Worm (Caenorhabditis elegans) whole organism, young adult: ENCODE data around the gene W03A5.1.

Experiments used
- B0019.2 ChIP-seq: fragments of 200-800 bp; sonication (Bioruptor generic); conservative IDR thresholded peaks from 2 replicates; pipeline ENCODE4 v1.3.6; 2022; ENCODE audit warnings: missing genetic modification reagents, missing genetic modification characterization, missing compliant biosample characterization
- B0261.1 ChIP-seq: sonication (generic microtip); optimal IDR thresholded peaks from 2 replicates; lab custom pipeline; 2016; ENCODE audit warnings: mild to moderate bottlenecking, missing genetic modification characterization, moderate library complexity, missing compliant biosample characterization
- F33H1.4 ChIP-seq: fragments of 200-800 bp; sonication (Bioruptor generic); IDR thresholded peaks from 2 replicates; pipeline ENCODE4 v1.3.6; 2022; ENCODE audit warnings: missing genetic modification reagents, missing genetic modification characterization, missing compliant biosample characterization
- F49E8.2 ChIP-seq: sonication (generic microtip); optimal IDR thresholded peaks from 3 replicates; lab custom pipeline; 2017; ENCODE audit warnings: missing genetic modification characterization, mild to moderate bottlenecking, missing compliant biosample characterization, antibody characterized with exemption, moderate library complexity; ENCODE audit not compliant: insufficient read depth
- F52B5.7 ChIP-seq: sonication (generic microtip); optimal IDR thresholded peaks from 2 replicates; lab custom pipeline; 2016; ENCODE audit warnings: mild to moderate bottlenecking, missing genetic modification characterization, missing compliant biosample characterization
- T07F8.4 ChIP-seq: sonication (generic microtip); optimal IDR thresholded peaks from 2 replicates; lab custom pipeline; 2016; ENCODE audit warnings: mild to moderate bottlenecking, missing genetic modification characterization, moderate library complexity, missing compliant biosample characterization
- T26A5.8 ChIP-seq: sonication (generic microtip); optimal IDR thresholded peaks from 2 replicates; lab custom pipeline; 2016; ENCODE audit warnings: missing genetic modification characterization, missing compliant biosample characterization
- Y53F4B.3 ChIP-seq: fragments of 200-800 bp; sonication (Bioruptor generic); IDR thresholded peaks from 2 replicates; pipeline ENCODE4 v1.3.6; 2022; ENCODE audit warnings: missing genetic modification reagents, missing genetic modification characterization, missing compliant biosample characterization
- Y56A3A.18 ChIP-seq: fragments of 200-800 bp; sonication (Bioruptor generic); IDR thresholded peaks from 2 replicates; pipeline ENCODE4 v1.3.6; 2022; ENCODE audit warnings: missing genetic modification reagents, missing genetic modification characterization, missing compliant biosample characterization
- Y67H2A.10 ChIP-seq: fragments of 200-800 bp; sonication (Bioruptor generic); conservative IDR thresholded peaks from 2 replicates; pipeline ENCODE4 v1.3.6; 2022; ENCODE audit warnings: missing genetic modification reagents, missing genetic modification characterization, missing compliant biosample characterization
- atf-7 ChIP-seq: sonication (generic microtip); optimal IDR thresholded peaks from 2 replicates; lab custom pipeline; 2017; ENCODE audit warnings: mild to moderate bottlenecking, missing genetic modification characterization, missing compliant biosample characterization
- attf-3 ChIP-seq: fragments of 200-800 bp; sonication (Bioruptor generic); conservative IDR thresholded peaks from 2 replicates; pipeline ENCODE4 v1.3.6; 2022; ENCODE audit warnings: missing genetic modification reagents, missing genetic modification characterization, missing compliant biosample characterization
- bed-1 ChIP-seq: fragments of 200-800 bp; sonication (Bioruptor generic); IDR thresholded peaks from 2 replicates; pipeline ENCODE4 v1.3.6; 2022; ENCODE audit warnings: missing genetic modification reagents, missing genetic modification characterization, missing compliant biosample characterization
- ccch-3 ChIP-seq: fragments of 200-800 bp; sonication (Bioruptor generic); optimal IDR thresholded peaks from 2 replicates; lab custom pipeline; 2018; ENCODE audit warnings: mild to moderate bottlenecking, missing genetic modification characterization, missing compliant biosample characterization
- cebp-1 ChIP-seq, 2 experiments: fragments of 200-800 bp in 1 of 2; sonication (Bioruptor generic) in 1 of 2; sonication (generic microtip) in 1 of 2; IDR thresholded peaks in 1 of 2; optimal IDR thresholded peaks in 1 of 2; 2 replicates each; pipeline versions ENCODE4 v1.3.6 to Lab custom; 2017 to 2022; ENCODE audit warnings: missing compliant biosample characterization in 2 of 2, missing genetic modification characterization in 2 of 2, mild to moderate bottlenecking in 1 of 2, missing genetic modification reagents in 1 of 2, moderate library complexity in 1 of 2
- ceh-100 ChIP-seq: fragments of 200-800 bp; sonication (Bioruptor generic); IDR thresholded peaks from 2 replicates; pipeline ENCODE4 v1.3.6; 2022; ENCODE audit warnings: missing genetic modification reagents, missing genetic modification characterization, missing compliant biosample characterization
- ceh-27 ChIP-seq: fragments of 200-800 bp; sonication (Bioruptor generic); optimal IDR thresholded peaks from 2 replicates; lab custom pipeline; 2018; ENCODE audit warnings: mild to moderate bottlenecking, missing genetic modification characterization, moderate library complexity, missing compliant biosample characterization
- ceh-79 ChIP-seq: sonication (generic microtip); optimal IDR thresholded peaks from 2 replicates; lab custom pipeline; 2017; ENCODE audit warnings: mild to moderate bottlenecking, missing genetic modification characterization, missing compliant biosample characterization
- ceh-91 ChIP-seq: fragments of 200-800 bp; sonication (Bioruptor generic); IDR thresholded peaks from 2 replicates; pipeline ENCODE4 v1.3.6; 2022; ENCODE audit warnings: missing genetic modification reagents, missing genetic modification characterization, missing compliant biosample characterization
- die-1 ChIP-seq: sonication (generic microtip); optimal IDR thresholded peaks from 2 replicates; lab custom pipeline; 2016; ENCODE audit warnings: missing genotype, mild to moderate bottlenecking, missing genetic modification characterization, missing compliant biosample characterization
- dox-1 ChIP-seq: fragments of 200-800 bp; sonication (Bioruptor generic); IDR thresholded peaks from 2 replicates; pipeline ENCODE4 v1.3.6; 2022; ENCODE audit warnings: missing genetic modification reagents, missing genetic modification characterization, missing compliant biosample characterization
- dpff-1 ChIP-seq: sonication (generic microtip); optimal IDR thresholded peaks from 2 replicates; lab custom pipeline; 2017; ENCODE audit warnings: mild to moderate bottlenecking, missing genetic modification characterization, missing compliant biosample characterization
- egl-18 ChIP-seq: fragments of 200-800 bp; sonication (Bioruptor generic); IDR thresholded peaks from 2 replicates; pipeline ENCODE4 v1.3.6; 2022; ENCODE audit warnings: missing genetic modification reagents, missing genetic modification characterization, missing compliant biosample characterization
- egl-44 ChIP-seq: fragments of 200-800 bp; sonication (Bioruptor generic); IDR thresholded peaks from 2 replicates; pipeline ENCODE4 v1.3.6; 2022; ENCODE audit warnings: missing genetic modification reagents, missing genetic modification characterization, missing compliant biosample characterization
- ekl-4 ChIP-seq: fragments of 200-800 bp; sonication (Bioruptor generic); IDR thresholded peaks from 2 replicates; pipeline ENCODE4 v1.3.6; 2022; ENCODE audit warnings: missing genetic modification reagents, missing genetic modification characterization, missing compliant biosample characterization
- fkh-3 ChIP-seq: sonication (generic microtip); optimal IDR thresholded peaks from 2 replicates; lab custom pipeline; 2016; ENCODE audit warnings: mild to moderate bottlenecking, missing genetic modification characterization, missing compliant biosample characterization
- hlh-26 ChIP-seq: fragments of 200-800 bp; sonication (Bioruptor generic); conservative IDR thresholded peaks from 2 replicates; pipeline ENCODE4 v1.3.6; 2022; ENCODE audit warnings: missing genetic modification reagents, missing genetic modification characterization, missing compliant biosample characterization
- hmg-1.2 ChIP-seq: fragments of 200-800 bp; sonication (Bioruptor generic); IDR thresholded peaks from 2 replicates; pipeline ENCODE4 v1.3.6; 2022; ENCODE audit warnings: missing genetic modification reagents, missing genetic modification characterization, missing compliant biosample characterization
- hrde-1 ChIP-seq: sonication (generic microtip); optimal IDR thresholded peaks from 2 replicates; lab custom pipeline; 2016; ENCODE audit warnings: missing genetic modification characterization, mild to moderate bottlenecking, missing compliant biosample characterization, moderate library complexity, missing genotype, missing genetic modification reagents, borderline replicate concordance
- let-526 ChIP-seq: fragments of 200-800 bp; sonication (Bioruptor generic); IDR thresholded peaks from 2 replicates; pipeline ENCODE4 v1.3.6; 2022; ENCODE audit warnings: missing genetic modification reagents, missing genetic modification characterization, missing compliant biosample characterization
- lin-35 ChIP-seq, 3 experiments: fragments of 150-350 bp in 2 of 3; sonication (generic microtip) in 1 of 3; optimal IDR thresholded peaks; 2 replicates each; lab custom pipeline; 2014 to 2018; ENCODE audit warnings: missing biosample characterization in 3 of 3, missing genetic modification characterization in 3 of 3, missing genetic modification reagents in 3 of 3
- lin-54 ChIP-seq: fragments of 200-800 bp; sonication (Bioruptor generic); optimal IDR thresholded peaks from 2 replicates; lab custom pipeline; 2018; ENCODE audit warnings: mild to moderate bottlenecking, missing genetic modification characterization, missing compliant biosample characterization
- lsy-27 ChIP-seq: sonication (generic microtip); optimal IDR thresholded peaks from 2 replicates; lab custom pipeline; 2017; ENCODE audit warnings: missing genetic modification characterization, mild to moderate bottlenecking, missing compliant biosample characterization, antibody characterized with exemption, missing genotype, borderline replicate concordance; ENCODE audit not compliant: insufficient read depth
- madf-10 ChIP-seq: sonication (generic microtip); optimal IDR thresholded peaks from 2 replicates; lab custom pipeline; 2016; ENCODE audit warnings: mild to moderate bottlenecking, missing genetic modification characterization, missing compliant biosample characterization
- mcd-1 ChIP-seq: fragments of 200-800 bp; sonication (Bioruptor generic); IDR thresholded peaks from 2 replicates; pipeline ENCODE4 v1.3.6; 2022; ENCODE audit warnings: missing genetic modification reagents, missing genetic modification characterization, missing compliant biosample characterization
- mes-4 ChIP-seq: sonication (generic microtip); optimal IDR thresholded peaks from 2 replicates; lab custom pipeline; 2016; ENCODE audit warnings: missing genotype, missing genetic modification characterization, missing compliant biosample characterization
- nfya-1 ChIP-seq: sonication (generic microtip); optimal IDR thresholded peaks from 2 replicates; lab custom pipeline; 2017; ENCODE audit warnings: antibody characterized with exemption, missing compliant biosample characterization, missing genetic modification characterization, borderline replicate concordance; ENCODE audit not compliant: insufficient read depth
- nhr-90 ChIP-seq: sonication (generic microtip); optimal IDR thresholded peaks from 2 replicates; lab custom pipeline; 2016; ENCODE audit warnings: missing genotype, mild to moderate bottlenecking, missing genetic modification characterization, missing compliant biosample characterization
- rec-8 ChIP-seq, 2 experiments: sonication (generic microtip); optimal IDR thresholded peaks; 2 replicates each; lab custom pipeline; 2016; ENCODE audit warnings: mild to moderate bottlenecking in 2 of 2, missing genetic modification characterization in 2 of 2, missing genetic modification reagents in 2 of 2, missing genotype in 2 of 2, missing biosample characterization in 1 of 2, missing compliant biosample characterization in 1 of 2, moderate library complexity in 1 of 2
- rpc-1 ChIP-seq, 2 experiments: fragments of 150-350 bp in 1 of 2; sonication (generic microtip) in 1 of 2; optimal IDR thresholded peaks; 2 replicates each; lab custom pipeline; 2014 to 2018; ENCODE audit warnings: missing biosample characterization in 1 of 2, missing genetic modification characterization in 1 of 2, missing genetic modification reagents in 1 of 2, missing genotype in 1 of 2
- snpc-1.1 ChIP-seq: sonication (generic microtip); optimal IDR thresholded peaks from 2 replicates; lab custom pipeline; 2017; ENCODE audit warnings: missing genetic modification characterization, mild to moderate bottlenecking, missing compliant biosample characterization, antibody characterized with exemption, moderate library complexity, missing genotype, missing genetic modification reagents; ENCODE audit not compliant: insufficient read depth
- somi-1 ChIP-seq: fragments of 200-800 bp; sonication (Bioruptor generic); optimal IDR thresholded peaks from 2 replicates; lab custom pipeline; 2018; ENCODE audit warnings: mild to moderate bottlenecking, missing genetic modification characterization, missing compliant biosample characterization
- sptf-2 ChIP-seq: fragments of 200-800 bp; sonication (Bioruptor generic); optimal IDR thresholded peaks from 2 replicates; lab custom pipeline; 2018; ENCODE audit warnings: mild to moderate bottlenecking, missing genetic modification characterization, missing compliant biosample characterization
- tbp1 ChIP-seq: fragments of 200-800 bp; sonication (Bioruptor generic); optimal IDR thresholded peaks from 2 replicates; lab custom pipeline; 2018; ENCODE audit warnings: mild to moderate bottlenecking, missing genetic modification characterization, missing compliant biosample characterization
- tbx-9 ChIP-seq: sonication (generic microtip); optimal IDR thresholded peaks from 2 replicates; lab custom pipeline; 2016; ENCODE audit warnings: borderline replicate concordance, missing genetic modification characterization, inconsistent platforms, missing compliant biosample characterization
- ztf-25 ChIP-seq: fragments of 200-800 bp; sonication (Bioruptor generic); IDR thresholded peaks from 2 replicates; pipeline ENCODE4 v1.3.6; 2022; ENCODE audit warnings: missing genetic modification reagents, missing genetic modification characterization, missing compliant biosample characterization
- ztf-3 ChIP-seq: fragments of 200-800 bp; sonication (Bioruptor generic); optimal IDR thresholded peaks from 2 replicates; lab custom pipeline; 2018; ENCODE audit warnings: mild to moderate bottlenecking, missing genetic modification characterization, missing compliant biosample characterization

W03A5.1 gene

DNA sequence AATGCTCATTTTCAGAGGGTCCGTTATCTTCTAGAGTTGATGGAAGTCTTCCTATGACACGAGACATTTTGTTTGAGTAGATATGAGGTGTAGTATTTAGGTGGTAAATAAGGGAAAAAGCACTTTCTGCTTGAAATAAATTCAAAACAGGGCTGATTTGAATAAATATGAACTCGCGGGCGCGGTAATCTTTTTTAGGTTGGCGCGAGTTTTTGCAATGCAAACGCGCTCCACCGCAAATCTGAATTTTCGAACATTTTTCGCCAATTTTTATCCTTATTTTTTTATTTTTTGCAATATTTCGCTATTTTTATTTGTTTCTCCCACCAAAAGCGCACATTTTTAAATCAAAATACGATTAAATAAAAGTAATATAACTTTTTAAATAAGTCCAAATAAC lies 40.5 kb downstream of the W03A5.1 start, which contains the start of gene skpt-1 (continued):
- TF ChIP-seq F49E8.2 (tag; lab: Kevin White, UChicago) (peak; percentile 85), hrde-1 (tag; lab: Kevin White, UChicago) (peak; percentile 54), ceh-27 (GFP tag; lab: Kevin White, UChicago) (no peak), ceh-91 (GFP tag; lab: Robert Waterston, UW) (peak; percentile 96), egl-18 (GFP tag; lab: Robert Waterston, UW) (no peak), sptf-2 (GFP tag; lab: Kevin White, UChicago) (no peak), hmg-1.2 (GFP tag; lab: Robert Waterston, UW) (peak; percentile 63), somi-1 (GFP tag; lab: Kevin White, UChicago) (no peak), fkh-3 (tag; lab: Kevin White, UChicago) (no peak), Y53F4B.3 (GFP tag; lab: Robert Waterston, UW) (no peak), hlh-26 (GFP tag; lab: Robert Waterston, UW) (no peak), ceh-79 (no peak), T07F8.4 (tag; lab: Kevin White, UChicago) (no peak), die-1 (no peak), tbp1 (GFP tag; lab: Kevin White, UChicago) (peak; percentile 60), mcd-1 (GFP tag; lab: Robert Waterston, UW) (peak; percentile 97), lin-35 (GFP tag; optimal IDR thresholded peaks at IDR 0.05; lab: Kevin White, UChicago) (peak in 2 of 3 experiments; percentile 67 to 91), Y56A3A.18 (GFP tag; lab: Robert Waterston, UW) (no peak), dpff-1 (tag; lab: Kevin White, UChicago) (no peak), ceh-100 (GFP tag; lab: Robert Waterston, UW) (peak; percentile 63; the same call in 1 of the 2 replicates), dox-1 (peak; percentile 88), tbx-9 (tag; lab: Kevin White, UChicago) (no peak), let-526 (GFP tag; lab: Robert Waterston, UW) (no peak), rpc-1 (optimal IDR thresholded peaks at IDR 0.05; lab: Kevin White, UChicago) (no peak), rpc-1 (tag; optimal IDR thresholded peaks at IDR 0.05; lab: Kevin White, UChicago) (no peak), ztf-3 (GFP tag; lab: Kevin White, UChicago) (no peak), Y67H2A.10 (GFP tag; lab: Robert Waterston, UW) (0 out of 2 replicates have a peak, but pooled peaks have one; percentile 26), F52B5.7 (tag; lab: Kevin White, UChicago) (no peak), ztf-25 (GFP tag; lab: Robert Waterston, UW) (no peak), ekl-4 (peak; percentile 90), atf-7 (tag; lab: Kevin White, UChicago) (no peak), T26A5.8 (tag; lab: Kevin White, UChicago) (no peak), rec-8 (tag; optimal IDR thresholded peaks at IDR 0.05; lab: Kevin White, UChicago) (no peak), egl-44 (GFP tag; lab: Robert Waterston, UW) (no peak), cebp-1 (GFP tag; IDR thresholded peaks at IDR 0.05; lab: Robert Waterston, UW) (no peak), cebp-1 (tag; optimal IDR thresholded peaks at IDR 0.05; lab: Kevin White, UChicago) (peak; percentile 11), attf-3 (GFP tag; lab: Robert Waterston, UW) (peak; percentile 45; the same call in 1 of the 2 replicates), ccch-3 (GFP tag; lab: Kevin White, UChicago) (no peak), lsy-27 (tag; lab: Kevin White, UChicago) (no peak), nhr-90 (no peak), bed-1 (GFP tag; lab: Robert Waterston, UW) (no peak), nfya-1 (tag; lab: Kevin White, UChicago) (no peak), B0019.2 (GFP tag; lab: Robert Waterston, UW) (peak; percentile 94), madf-10 (tag; lab: Kevin White, UChicago) (no peak), snpc-1.1 (no peak), F33H1.4 (GFP tag; lab: Robert Waterston, UW) (peak; percentile 89), mes-4 (tag; lab: Kevin White, UChicago) (no peak), lin-54 (GFP tag; lab: Kevin White, UChicago) (peak; percentile 96), B0261.1 (no peak)
